Fruit fly (Drosophila melanogaster) whole organism, embryonic: ENCODE results near the gene CG15200.

ENCODE experiments used
- Abd-B ChIP-seq: fragments of 200-800 bp; sonication (Bioruptor generic); optimal IDR thresholded peaks from 2 replicates; lab custom pipeline; 2018; ENCODE audit warnings: missing biosample characterization, mild to moderate bottlenecking, missing genetic modification characterization, moderate library complexity
- Antp ChIP-seq: fragments of 200-800 bp; sonication (Bioruptor generic); optimal IDR thresholded peaks from 3 replicates; lab custom pipeline; 2016; ENCODE audit warnings: missing biosample characterization, missing genetic modification characterization
- Atf6 ChIP-seq: fragments of 200-800 bp; sonication (Bioruptor generic); IDR thresholded peaks from 2 replicates; pipeline ENCODE4 v1.3.6; 2022; ENCODE audit warnings: missing biosample characterization, missing genetic modification characterization
- CG1233 ChIP-seq: fragments of 200-800 bp; sonication (Bioruptor generic); optimal IDR thresholded peaks from 4 replicates; lab custom pipeline; 2018; ENCODE audit warnings: missing biosample characterization, mild to moderate bottlenecking, missing genetic modification characterization
- CG12391 ChIP-seq: fragments of 200-800 bp; sonication (Bioruptor generic); optimal IDR thresholded peaks from 3 replicates; lab custom pipeline; 2018; ENCODE audit warnings: missing biosample characterization, mild to moderate bottlenecking, missing genetic modification characterization, moderate library complexity
- CG13624 ChIP-seq: fragments of 200-800 bp; sonication (Bioruptor generic); optimal IDR thresholded peaks from 2 replicates; lab custom pipeline; 2016; ENCODE audit warnings: missing biosample characterization, missing genetic modification characterization
- CG14014 ChIP-seq: fragments of 200-800 bp; sonication (Bioruptor generic); IDR thresholded peaks from 2 replicates; pipeline ENCODE4 v1.3.6; 2022; ENCODE audit warnings: missing biosample characterization, missing genetic modification characterization
- CG15696 ChIP-seq: fragments of 200-800 bp; sonication (Bioruptor generic); optimal IDR thresholded peaks from 2 replicates; lab custom pipeline; 2019; ENCODE audit warnings: missing biosample characterization, mild to moderate bottlenecking, missing genetic modification characterization, moderate library complexity
- CG1602 ChIP-seq: fragments of 200-800 bp; sonication (Bioruptor generic); optimal IDR thresholded peaks from 3 replicates; lab custom pipeline; 2016; ENCODE audit warnings: missing biosample characterization, missing genetic modification characterization
- CG17186 ChIP-seq: fragments of 200-800 bp; sonication (Bioruptor generic); optimal IDR thresholded peaks from 3 replicates; lab custom pipeline; 2017; ENCODE audit warnings: missing biosample characterization, missing genetic modification reagents, missing genetic modification characterization
- CG18011 ChIP-seq: fragments of 200-800 bp; sonication (Bioruptor generic); optimal IDR thresholded peaks from 2 replicates; lab custom pipeline; 2017; ENCODE audit warnings: missing biosample characterization, missing genetic modification characterization, mild to moderate bottlenecking, moderate library complexity, missing genotype
- CG2202 ChIP-seq: fragments of 200-800 bp; sonication (Bioruptor generic); optimal IDR thresholded peaks from 2 replicates; lab custom pipeline; 2018; ENCODE audit warnings: missing biosample characterization, mild to moderate bottlenecking, missing genetic modification characterization
- CG2889 ChIP-seq: fragments of 200-800 bp; sonication (Bioruptor generic); IDR thresholded peaks from 3 replicates; pipeline ENCODE4 v1.3.6; 2022; ENCODE audit warnings: missing biosample characterization, missing genetic modification characterization
- CG3995 ChIP-seq: fragments of 200-800 bp; sonication (Bioruptor generic); optimal IDR thresholded peaks from 3 replicates; lab custom pipeline; 2016; ENCODE audit warnings: missing biosample characterization, missing genetic modification characterization
- CG6854 ChIP-seq: fragments of 200-800 bp; sonication (Bioruptor generic); optimal IDR thresholded peaks from 3 replicates; lab custom pipeline; 2017; ENCODE audit warnings: missing biosample characterization, mild to moderate bottlenecking, missing genetic modification characterization
- CG7786 ChIP-seq: fragments of 200-800 bp; sonication (Bioruptor generic); optimal IDR thresholded peaks from 2 replicates; lab custom pipeline; 2016; ENCODE audit warnings: missing biosample characterization, missing genetic modification characterization
- CG8944 ChIP-seq: fragments of 200-800 bp; sonication (Bioruptor generic); optimal IDR thresholded peaks from 3 replicates; lab custom pipeline; 2016; ENCODE audit warnings: missing biosample characterization, missing genetic modification characterization
- Dip2 ChIP-seq: fragments of 200-800 bp; sonication (Bioruptor generic); IDR thresholded peaks from 2 replicates; pipeline ENCODE4 v1.3.6; 2022; ENCODE audit warnings: missing biosample characterization, missing genetic modification characterization
- Dll ChIP-seq: fragments of 200-800 bp; sonication (Bioruptor generic); IDR thresholded peaks from 4 replicates; pipeline ENCODE4 v1.3.6; 2022; ENCODE audit warnings: missing biosample characterization, missing genetic modification characterization; ENCODE audit not compliant: partially characterized antibody
- E2f1 ChIP-seq: fragments of 200-800 bp; sonication (Bioruptor generic); IDR thresholded peaks from 2 replicates; pipeline ENCODE4 v1.3.6; 2022; ENCODE audit warnings: missing biosample characterization, missing genetic modification characterization
- Eip74EF ChIP-seq, 2 experiments: fragments of 200-800 bp in 1 of 2; fragments of >200 bp in 1 of 2; sonication (Bioruptor generic) in 1 of 2; optimal IDR thresholded peaks; 2 replicates each; lab custom pipeline; 2017 to 2019; ENCODE audit warnings: missing biosample characterization in 2 of 2, missing genetic modification characterization in 2 of 2, mild to moderate bottlenecking in 1 of 2, moderate library complexity in 1 of 2
- Elba2 ChIP-seq: fragments of 200-800 bp; sonication (Bioruptor generic); optimal IDR thresholded peaks from 3 replicates; lab custom pipeline; 2016; ENCODE audit warnings: missing biosample characterization, missing genetic modification characterization
- HLH4C ChIP-seq: fragments of 200-800 bp; sonication (Bioruptor generic); IDR thresholded peaks from 3 replicates; pipeline ENCODE4 v1.3.6; 2022; ENCODE audit warnings: missing biosample characterization, missing genetic modification characterization; ENCODE audit not compliant: partially characterized antibody
- MESR4 ChIP-seq: fragments of 200-800 bp; sonication (Bioruptor generic); optimal IDR thresholded peaks from 2 replicates; lab custom pipeline; 2018; ENCODE audit warnings: missing biosample characterization, mild to moderate bottlenecking, missing genetic modification characterization, moderate library complexity
- Neu2 ChIP-seq: fragments of 200-800 bp; sonication (Bioruptor generic); optimal IDR thresholded peaks from 3 replicates; lab custom pipeline; 2016; ENCODE audit warnings: missing biosample characterization, missing genetic modification characterization, borderline replicate concordance
- Scr ChIP-seq: fragments of 200-800 bp; sonication (Bioruptor generic); IDR thresholded peaks from 2 replicates; pipeline ENCODE4 v1.3.6; 2022; ENCODE audit warnings: missing biosample characterization, missing genetic modification characterization; ENCODE audit not compliant: partially characterized antibody
- Spps ChIP-seq: fragments of 200-800 bp; sonication (Bioruptor generic); optimal IDR thresholded peaks from 2 replicates; lab custom pipeline; 2018; ENCODE audit warnings: missing biosample characterization, mild to moderate bottlenecking, missing genetic modification characterization
- Xbp1 ChIP-seq: fragments of 200-800 bp; sonication (Bioruptor generic); optimal IDR thresholded peaks from 3 replicates; lab custom pipeline; 2016; ENCODE audit warnings: missing biosample characterization, mild to moderate bottlenecking, missing genetic modification characterization
- al ChIP-seq: fragments of 200-800 bp; sonication (Bioruptor generic); IDR thresholded peaks from 2 replicates; pipeline ENCODE4 v1.3.6; 2022; ENCODE audit warnings: missing biosample characterization, missing genetic modification characterization
- az2 ChIP-seq: fragments of 200-800 bp; sonication (Bioruptor generic); optimal IDR thresholded peaks from 3 replicates; lab custom pipeline; 2016; ENCODE audit warnings: missing biosample characterization, missing genetic modification characterization
- disco-r ChIP-seq: fragments of 200-800 bp; sonication (Bioruptor generic); optimal IDR thresholded peaks from 2 replicates; lab custom pipeline; 2016; ENCODE audit warnings: missing biosample characterization, missing genetic modification characterization
- dpn ChIP-seq, 2 experiments: fragments of 200-800 bp; sonication (Bioruptor generic); optimal IDR thresholded peaks; 3 replicates each; lab custom pipeline; 2016; ENCODE audit warnings: missing biosample characterization in 2 of 2, missing genetic modification characterization in 2 of 2
- exex ChIP-seq: fragments of 200-800 bp; sonication (Bioruptor generic); optimal IDR thresholded peaks from 4 replicates; lab custom pipeline; 2018; ENCODE audit warnings: missing biosample characterization, mild to moderate bottlenecking, missing genetic modification characterization, moderate library complexity
- gcm ChIP-seq: fragments of 200-800 bp; sonication (Bioruptor generic); optimal IDR thresholded peaks from 2 replicates; lab custom pipeline; 2019; ENCODE audit warnings: missing biosample characterization, mild to moderate bottlenecking, missing genetic modification characterization, moderate library complexity
- gcm2 ChIP-seq: fragments of 200-800 bp; sonication (Bioruptor generic); optimal IDR thresholded peaks from 2 replicates; lab custom pipeline; 2016; ENCODE audit warnings: missing biosample characterization, missing genetic modification characterization
- her ChIP-seq: fragments of 200-800 bp; sonication (Bioruptor generic); optimal IDR thresholded peaks from 2 replicates; lab custom pipeline; 2016; ENCODE audit warnings: missing biosample characterization, missing genetic modification characterization
- jumu ChIP-seq: fragments of 200-800 bp; sonication (Bioruptor generic); optimal IDR thresholded peaks from 3 replicates; lab custom pipeline; 2016; ENCODE audit warnings: missing biosample characterization, missing genetic modification characterization
- klu ChIP-seq: fragments of 200-800 bp; sonication (Bioruptor generic); IDR thresholded peaks from 2 replicates; pipeline ENCODE4 v1.3.6; 2022; ENCODE audit warnings: missing biosample characterization, missing genetic modification characterization
- lab ChIP-seq: fragments of 200-800 bp; sonication (Bioruptor generic); optimal IDR thresholded peaks from 3 replicates; lab custom pipeline; 2017; ENCODE audit warnings: missing biosample characterization, missing genetic modification characterization, mild to moderate bottlenecking, moderate library complexity, missing genetic modification reagents
- lilli ChIP-seq: fragments of 200-800 bp; sonication (Bioruptor generic); optimal IDR thresholded peaks from 3 replicates; lab custom pipeline; 2016; ENCODE audit warnings: missing biosample characterization, missing genetic modification characterization
- lmd ChIP-seq: fragments of 200-800 bp; sonication (Bioruptor generic); IDR thresholded peaks from 2 replicates; pipeline ENCODE4 v1.3.6; 2022; ENCODE audit warnings: missing biosample characterization, missing genetic modification characterization
- nerfin-2 ChIP-seq: fragments of 200-800 bp; sonication (Bioruptor generic); IDR thresholded peaks from 2 replicates; pipeline ENCODE4 v1.3.6; 2022; ENCODE audit warnings: missing biosample characterization, missing genetic modification characterization; ENCODE audit not compliant: partially characterized antibody
- pum ChIP-seq: fragments of 200-800 bp; sonication (Bioruptor generic); optimal IDR thresholded peaks from 2 replicates; lab custom pipeline; 2016; ENCODE audit warnings: missing biosample characterization, missing genetic modification characterization
- schlank ChIP-seq: fragments of 200-800 bp; sonication (Bioruptor generic); optimal IDR thresholded peaks from 2 replicates; lab custom pipeline; 2018; ENCODE audit warnings: missing biosample characterization, mild to moderate bottlenecking, missing genetic modification characterization
- sens ChIP-seq: fragments of 200-800 bp; sonication (Bioruptor generic); peaks from one replicate; lab custom pipeline; 2016; ENCODE audit warnings: missing biosample characterization, missing genetic modification characterization
- slbo ChIP-seq: fragments of 200-800 bp; sonication (Bioruptor generic); IDR thresholded peaks from 2 replicates; pipeline ENCODE4 v1.3.6; 2022; ENCODE audit warnings: missing biosample characterization, missing genetic modification characterization
- sna ChIP-seq: fragments of 200-800 bp; sonication (Bioruptor generic); IDR thresholded peaks from 2 replicates; pipeline ENCODE4 v1.3.6; 2022; ENCODE audit warnings: missing biosample characterization, missing genetic modification characterization; ENCODE audit not compliant: partially characterized antibody
- stc ChIP-seq: fragments of 200-800 bp; sonication (Bioruptor generic); IDR thresholded peaks from 2 replicates; pipeline ENCODE4 v1.3.6; 2022; ENCODE audit warnings: missing biosample characterization, missing genetic modification characterization
- unpg ChIP-seq: fragments of 200-800 bp; sonication (Bioruptor generic); optimal IDR thresholded peaks from 3 replicates; lab custom pipeline; 2018; ENCODE audit warnings: missing biosample characterization, mild to moderate bottlenecking, missing genetic modification characterization, moderate library complexity
- vfl ChIP-seq: fragments of 200-800 bp; sonication (Bioruptor generic); optimal IDR thresholded peaks from 2 replicates; lab custom pipeline; 2016; ENCODE audit warnings: missing biosample characterization, missing genetic modification characterization

CG15200 gene

DNA sequence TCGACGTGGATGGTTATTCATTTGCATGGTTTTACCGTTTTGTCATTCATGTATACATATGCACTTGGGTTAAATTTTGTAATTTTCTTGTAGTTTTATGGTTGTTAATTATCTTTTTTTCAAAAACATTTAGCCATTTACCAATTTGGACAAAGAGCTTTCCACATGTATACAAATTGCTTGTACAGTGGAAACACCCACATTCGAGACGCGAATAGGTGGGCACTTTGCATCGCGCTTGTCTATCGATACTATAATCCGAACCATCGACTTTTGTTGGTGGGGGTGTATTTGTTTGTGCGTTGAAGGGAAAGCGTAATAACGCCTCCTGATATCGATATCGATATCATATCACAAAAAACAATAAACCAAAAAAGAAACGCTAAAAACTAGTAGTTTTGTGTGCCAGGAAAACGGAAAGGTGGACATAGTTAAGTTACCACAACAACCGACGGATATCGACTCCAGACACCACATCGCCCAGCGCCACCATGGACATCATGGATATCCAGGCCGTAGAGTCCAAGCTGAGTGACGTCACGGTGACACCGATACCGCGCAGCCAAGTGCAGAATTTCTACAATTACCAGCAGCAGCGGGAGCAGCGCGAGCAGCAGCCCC lies 45.1 kb upstream of the CG15200 start, which contains the start of gene CDK2AP1 (continued):
- TF ChIP-seq Antp (GFP tag; lab: Kevin White, UChicago) (peak; percentile 36), CG14014 (GFP tag; lab: Robert Waterston, UW) (0 out of 2 replicates have a peak, but pooled peaks have one; percentile 17), Eip74EF (GFP tag; optimal IDR thresholded peaks at IDR 0.05; lab: Kevin White, UChicago) (peak in 1 of 2 experiments; percentile 40), Abd-B (GFP tag; lab: Kevin White, UChicago) (peak; percentile 35), az2 (GFP tag; lab: Kevin White, UChicago) (peak; percentile 16), CG6854 (no peak), klu (GFP tag; lab: Robert Waterston, UW) (peak; percentile 40; the same call in 1 of the 2 replicates), MESR4 (GFP tag; lab: Kevin White, UChicago) (peak; percentile 88), slbo (GFP tag; lab: Robert Waterston, UW) (peak; percentile 55), CG18011 (GFP tag; lab: Kevin White, UChicago) (no peak), Dip2 (GFP tag; lab: Robert Waterston, UW) (no peak), Xbp1 (GFP tag; lab: Kevin White, UChicago) (peak; percentile 32), CG2202 (tag; lab: Kevin White, UChicago) (no peak), stc (GFP tag; lab: Robert Waterston, UW) (no peak), Neu2 (GFP tag; lab: Kevin White, UChicago) (no peak), CG15696 (no peak), E2f1 (GFP tag; lab: Robert Waterston, UW) (no peak), schlank (tag; lab: Kevin White, UChicago) (no peak), sna (GFP tag; lab: Robert Waterston, UW) (peak; percentile 68; the same call in 1 of the 2 replicates), CG13624 (GFP tag; lab: Kevin White, UChicago) (peak; percentile 77), Atf6 (GFP tag; lab: Robert Waterston, UW) (no peak), gcm2 (no peak), CG1233 (GFP tag; lab: Kevin White, UChicago) (no peak), gcm (no peak), her (GFP tag; lab: Kevin White, UChicago) (peak; percentile 50), HLH4C (GFP tag; lab: Robert Waterston, UW) (peak; percentile 87), CG12391 (tag; lab: Kevin White, UChicago) (peak; percentile 32), lmd (GFP tag; lab: Robert Waterston, UW) (no peak), CG1602 (no peak), CG3995 (GFP tag; lab: Kevin White, UChicago) (peak; percentile 33), vfl (GFP tag; lab: Kevin White, UChicago) (no peak), disco-r (no peak), Scr (GFP tag; lab: Robert Waterston, UW) (peak; percentile 69), CG8944 (GFP tag; lab: Kevin White, UChicago) (peak; percentile 32), nerfin-2 (peak; percentile 72), pum (GFP tag; lab: Kevin White, UChicago) (peak; percentile 22), CG17186 (GFP tag; lab: Kevin White, UChicago) (peak; percentile 11), jumu (GFP tag; lab: Kevin White, UChicago) (peak; percentile 48), dpn (GFP tag; optimal IDR thresholded peaks at IDR 0.05; lab: Kevin White, UChicago) (peak in 1 of 2 experiments; percentile 37), Spps (tag; lab: Kevin White, UChicago) (no peak), exex (tag; lab: Kevin White, UChicago) (no peak), unpg (GFP tag; lab: Kevin White, UChicago) (peak; percentile 24), Elba2 (GFP tag; lab: Kevin White, UChicago) (no peak), lilli (peak; percentile 21), lab (GFP tag; lab: Kevin White, UChicago) (no peak), CG2889 (GFP tag; lab: Robert Waterston, UW) (no peak), CG7786 (GFP tag; lab: Kevin White, UChicago) (peak; percentile 25), Dll (GFP tag; lab: Robert Waterston, UW) (peak; percentile 69; the same call in 3 of the 4 replicates), sens (GFP tag; lab: Kevin White, UChicago) (peak; percentile 91), al (GFP tag; lab: Robert Waterston, UW) (no peak)
